Fruit fly (Drosophila melanogaster) Kc167 (cell line): ENCODE data around the gene Usp12-46.

Experiments
- h ChIP-seq: fragments of >200 bp; optimal IDR thresholded peaks from 3 replicates; lab custom pipeline; 2018; ENCODE audit warnings: missing external identifiers
- insv ChIP-seq: fragments of >200 bp; optimal IDR thresholded peaks from 3 replicates; lab custom pipeline; 2018; ENCODE audit warnings: missing external identifiers
- psq ChIP-seq: fragments of >200 bp; optimal IDR thresholded peaks from 2 replicates; lab custom pipeline; 2017; ENCODE audit warnings: missing external identifiers

- no peak for TF ChIP-seq h (lab: Kevin White, UChicago)
- TF ChIP-seq psq (lab: Kevin White, UChicago) = no peak
- TF ChIP-seq insv (lab: Kevin White, UChicago) = no peak
Observed at dm6 chr3R:22770207-22770606, 19.5 kb downstream of the Usp12-46 start, which contains the start of gene CG43093.
